Worm (Caenorhabditis elegans): Measurements from ENCODE around the gene srv-21.

Gene srv-21

ce11 chrIV:5877246-5877645 lies at the start of gene srv-21:
srv-21 (minus strand) TSS chrIV:5877346.
- TF ChIP-seq daf-19 (GFP tag; conservative IDR thresholded peaks at IDR 0.05): no peak

ce11 chrIV:5926643-5927042 lies 49.5 kb upstream of the srv-21 start:
- TF ChIP-seq dpl-1 (GFP tag; optimal IDR thresholded peaks at IDR 0.05): no peak
- peak; percentile 8 for TF ChIP-seq nhr-28 (tag; optimal IDR thresholded peaks at IDR 0.05)
- no peak for TF ChIP-seq nhr-6 (tag; optimal IDR thresholded peaks at IDR 0.05)
- no peak for TF ChIP-seq dve-1 (tag; optimal IDR thresholded peaks at IDR 0.05; ENCODE audit: insufficient read depth)
- no peak for TF ChIP-seq ZK546.5 (tag; optimal IDR thresholded peaks at IDR 0.05)
- no peak for TF ChIP-seq unc-39 (tag; optimal IDR thresholded peaks at IDR 0.05)
- peak; percentile 44 for TF ChIP-seq mxl-3 (GFP tag; optimal IDR thresholded peaks at IDR 0.05)
- TF ChIP-seq aha-1 (tag): peak; percentile 85
- no peak for TF ChIP-seq nhr-11 (tag; optimal IDR thresholded peaks at IDR 0.05)
- no peak for TF ChIP-seq lin-29 (GFP tag; IDR thresholded peaks at IDR 0.05)
- TF ChIP-seq zip-11 (GFP tag; IDR thresholded peaks at IDR 0.05): no peak
- TF ChIP-seq ceh-32 (tag; optimal IDR thresholded peaks at IDR 0.05; ENCODE audit: poor library complexity): no peak

- no peak for TF ChIP-seq set-16 (GFP tag; IDR thresholded peaks at IDR 0.05)
- no peak for TF ChIP-seq mxl-3 (GFP tag; optimal IDR thresholded peaks at IDR 0.05)
- no peak for TF ChIP-seq aly-2 (tag; optimal IDR thresholded peaks at IDR 0.05)
These were observed 47.1 kb upstream of the srv-21 start for ce11 chrIV:5924241-5924640.

- no peak for TF ChIP-seq ama-1 (optimal IDR thresholded peaks at IDR 0.05)
- peak in 1 of 2 experiments; percentile 90 for TF ChIP-seq unc-62 (GFP tag; optimal IDR thresholded peaks at IDR 0.05 in 1 of 2)
- no peak for TF ChIP-seq unc-62 (tag; optimal IDR thresholded peaks at IDR 0.05)
- no peak for TF ChIP-seq ceh-20 (GFP tag; IDR thresholded peaks at IDR 0.05)
These were observed 46.0 kb upstream of the srv-21 start for ce11 chrIV:5923112-5923511.

ce11 chrIV:5917026-5917425 lies 39.9 kb upstream of the srv-21 start, which contains the start of gene dhhc-13:
dhhc-13 (plus strand) TSS chrIV:5917326.
- TF ChIP-seq unc-39 (tag; optimal IDR thresholded peaks at IDR 0.05): no peak
- TF ChIP-seq ceh-28 (tag; optimal IDR thresholded peaks at IDR 0.05): peak; percentile 71
- no peak for TF ChIP-seq lin-15B (tag; optimal IDR thresholded peaks at IDR 0.05)

ce11 chrIV:5915152-5915551 lies 38.0 kb upstream of the srv-21 start:
- TF ChIP-seq ces-1 (GFP tag; optimal IDR thresholded peaks at IDR 0.05) (peak; percentile 64), mdt-29 (GFP tag; IDR thresholded peaks at IDR 0.05) (no peak), fkh-10 (GFP tag; optimal IDR thresholded peaks at IDR 0.05) (peak; percentile 90), ztf-11 (tag; optimal IDR thresholded peaks at IDR 0.05) (no peak), F26F4.8 (GFP tag; conservative IDR thresholded peaks at IDR 0.05) (no peak), ZK546.5 (tag; optimal IDR thresholded peaks at IDR 0.05) (no peak), aha-1 (tag) (peak; percentile 66)

- TF ChIP-seq mep-1 (tag; optimal IDR thresholded peaks at IDR 0.05): no peak
- TF ChIP-seq madf-5 (GFP tag; IDR thresholded peaks at IDR 0.05): no peak
- no peak for TF ChIP-seq Y5F2A.4 (GFP tag; optimal IDR thresholded peaks at IDR 0.05)
- no peak for TF ChIP-seq zfp-2 (tag; optimal IDR thresholded peaks at IDR 0.05)
- TF ChIP-seq ceh-62 (tag; optimal IDR thresholded peaks at IDR 0.05): no peak
- no peak for TF ChIP-seq set-16 (GFP tag; IDR thresholded peaks at IDR 0.05)
These were observed 26.2 kb upstream of the srv-21 start, which contains the start of gene H04M03.12 for ce11 chrIV:5903305-5903778. H04M03.12 (minus strand) TSS chrIV:5903355.
